Worm (Caenorhabditis elegans) whole organism, L2 larva: Measurements from ENCODE around the gene nspc-17.

ENCODE experiments used
- C34F6.9 ChIP-seq: fragments of 150-350 bp; optimal IDR thresholded peaks from 2 replicates; lab custom pipeline; 2014; ENCODE audit warnings: missing biosample characterization, missing genetic modification characterization
- F13H6.1 ChIP-seq: sonication (generic microtip); optimal IDR thresholded peaks from 2 replicates; lab custom pipeline; 2016; ENCODE audit warnings: missing genetic modification characterization, missing compliant biosample characterization
- R02D3.7 ChIP-seq: fragments of 150-350 bp; optimal IDR thresholded peaks from 2 replicates; lab custom pipeline; 2014; ENCODE audit warnings: missing biosample characterization, missing genetic modification characterization
- Y55F3AM.14 ChIP-seq: fragments of 200-800 bp; sonication (Bioruptor generic); optimal IDR thresholded peaks from 2 replicates; lab custom pipeline; 2018; ENCODE audit warnings: mild to moderate bottlenecking, missing genetic modification characterization, missing compliant biosample characterization
- ZK546.5 ChIP-seq: sonication (generic microtip); optimal IDR thresholded peaks from 2 replicates; lab custom pipeline; 2017; ENCODE audit warnings: missing biosample characterization, missing genetic modification characterization
- alr-1 ChIP-seq: fragments of 150-350 bp; optimal IDR thresholded peaks from 2 replicates; lab custom pipeline; 2014; ENCODE audit warnings: missing biosample characterization, missing genetic modification characterization
- aly-2 ChIP-seq: fragments of 150-350 bp; optimal IDR thresholded peaks from 2 replicates; lab custom pipeline; 2014; ENCODE audit warnings: missing biosample characterization, missing genetic modification characterization
- ama-1 ChIP-seq: fragments of 150-350 bp; optimal IDR thresholded peaks from 2 replicates; lab custom pipeline; 2018; ENCODE audit warnings: inconsistent platforms
- blmp-1 ChIP-seq: sonication (generic microtip); optimal IDR thresholded peaks from 2 replicates; lab custom pipeline; 2017; ENCODE audit warnings: missing genetic modification characterization, mild to moderate bottlenecking, missing compliant biosample characterization, antibody characterized with exemption, moderate library complexity; ENCODE audit not compliant: insufficient read depth
- ceh-16 ChIP-seq: fragments of 150-350 bp; optimal IDR thresholded peaks from 2 replicates; lab custom pipeline; 2014; ENCODE audit warnings: missing biosample characterization, missing genetic modification characterization
- ceh-82 ChIP-seq: fragments of 150-350 bp; optimal IDR thresholded peaks from 2 replicates; lab custom pipeline; 2014; ENCODE audit warnings: missing biosample characterization, missing genetic modification characterization
- crh-2 ChIP-seq: sonication (generic microtip); optimal IDR thresholded peaks from 2 replicates; lab custom pipeline; 2017; ENCODE audit warnings: missing biosample characterization, missing genetic modification characterization
- dmd-4 ChIP-seq: sonication (generic microtip); optimal IDR thresholded peaks from 2 replicates; lab custom pipeline; 2017; ENCODE audit warnings: missing biosample characterization, missing genetic modification characterization
- egl-27 ChIP-seq: sonication (generic microtip); optimal IDR thresholded peaks from 3 replicates; lab custom pipeline; 2017; ENCODE audit warnings: missing biosample characterization, missing genetic modification reagents, missing genetic modification characterization
- elt-1 ChIP-seq: fragments of 150-350 bp; optimal IDR thresholded peaks from 2 replicates; lab custom pipeline; 2014; ENCODE audit warnings: missing biosample characterization, missing genetic modification characterization
- elt-3 ChIP-seq: sonication (generic microtip); optimal IDR thresholded peaks from 2 replicates; lab custom pipeline; 2017; ENCODE audit warnings: missing biosample characterization, missing genetic modification characterization
- fos-1 ChIP-seq: fragments of 150-350 bp; optimal IDR thresholded peaks from 2 replicates; lab custom pipeline; 2014; ENCODE audit warnings: missing biosample characterization, missing genetic modification characterization
- gmeb-1 ChIP-seq: fragments of 150-350 bp; optimal IDR thresholded peaks from 2 replicates; lab custom pipeline; 2014; ENCODE audit warnings: missing biosample characterization, missing genetic modification characterization
- lin-11 ChIP-seq: fragments of 150-350 bp; sonication (generic microtip); optimal IDR thresholded peaks from 2 replicates; lab custom pipeline; 2014; ENCODE audit warnings: missing biosample characterization, missing genetic modification characterization, inconsistent platforms, mixed read lengths
- lin-13 ChIP-seq: fragments of 150-350 bp; optimal IDR thresholded peaks from 2 replicates; lab custom pipeline; 2014; ENCODE audit warnings: missing biosample characterization, missing genetic modification reagents, missing genetic modification characterization
- lin-39 ChIP-seq: fragments of 150-350 bp; optimal IDR thresholded peaks from 2 replicates; lab custom pipeline; 2014; ENCODE audit warnings: missing biosample characterization, missing genetic modification reagents, missing genetic modification characterization
- lsy-2 ChIP-seq, 2 experiments: fragments of 150-350 bp in 1 of 2; sonication (generic microtip) in 1 of 2; optimal IDR thresholded peaks; 2 replicates each; lab custom pipeline; 2014 to 2017; ENCODE audit warnings: missing biosample characterization in 2 of 2, missing genetic modification characterization in 2 of 2
- mab-5 ChIP-seq: fragments of 150-350 bp; optimal IDR thresholded peaks from 2 replicates; lab custom pipeline; 2014; ENCODE audit warnings: missing biosample characterization, missing genetic modification characterization
- mbf-1 ChIP-seq: sonication (generic microtip); optimal IDR thresholded peaks from 2 replicates; lab custom pipeline; 2017; ENCODE audit warnings: missing biosample characterization, missing genetic modification characterization
- mdl-1 ChIP-seq, 2 experiments: fragments of 150-350 bp in 1 of 2; sonication (generic microtip) in 1 of 2; optimal IDR thresholded peaks; 2 replicates each; lab custom pipeline; 2017; ENCODE audit warnings: missing biosample characterization in 2 of 2, missing genetic modification characterization in 2 of 2
- nhr-10 ChIP-seq: sonication (generic microtip); optimal IDR thresholded peaks from 2 replicates; lab custom pipeline; 2017; ENCODE audit warnings: missing biosample characterization, missing genetic modification characterization
- nhr-11 ChIP-seq: fragments of 150-350 bp; optimal IDR thresholded peaks from 2 replicates; lab custom pipeline; 2014; ENCODE audit warnings: missing biosample characterization, missing genetic modification characterization
- nhr-12 ChIP-seq: fragments of 150-350 bp; optimal IDR thresholded peaks from 2 replicates; lab custom pipeline; 2014; ENCODE audit warnings: missing biosample characterization, missing genetic modification characterization
- nhr-129 ChIP-seq: fragments of 150-350 bp; optimal IDR thresholded peaks from 2 replicates; lab custom pipeline; 2014; ENCODE audit warnings: missing biosample characterization, missing genetic modification characterization
- nhr-21 ChIP-seq: fragments of 150-350 bp; optimal IDR thresholded peaks from 2 replicates; lab custom pipeline; 2014; ENCODE audit warnings: missing biosample characterization, missing genetic modification characterization
- nhr-23 ChIP-seq: fragments of 150-350 bp; optimal IDR thresholded peaks from 2 replicates; lab custom pipeline; 2014; ENCODE audit warnings: missing biosample characterization, missing genetic modification reagents, missing genetic modification characterization
- nhr-237 ChIP-seq: fragments of 150-350 bp; optimal IDR thresholded peaks from 2 replicates; lab custom pipeline; 2014; ENCODE audit warnings: missing biosample characterization, missing genetic modification characterization
- nhr-25 ChIP-seq: fragments of 150-350 bp; sonication (generic microtip); optimal IDR thresholded peaks from 3 replicates; lab custom pipeline; 2014; ENCODE audit warnings: missing biosample characterization, missing genetic modification characterization
- nhr-6 ChIP-seq: fragments of 150-350 bp; optimal IDR thresholded peaks from 2 replicates; lab custom pipeline; 2014; ENCODE audit warnings: missing biosample characterization, missing genetic modification characterization
- nhr-77 ChIP-seq: fragments of 150-350 bp; optimal IDR thresholded peaks from 2 replicates; lab custom pipeline; 2014; ENCODE audit warnings: missing biosample characterization, missing genetic modification characterization
- peb-1 ChIP-seq: fragments of 150-350 bp; optimal IDR thresholded peaks from 2 replicates; lab custom pipeline; 2014; ENCODE audit warnings: missing biosample characterization, missing genetic modification characterization
- sem-4 ChIP-seq: fragments of 150-350 bp; optimal IDR thresholded peaks from 2 replicates; lab custom pipeline; 2014; ENCODE audit warnings: missing biosample characterization, missing genetic modification reagents, missing genetic modification characterization
- skn-1 ChIP-seq: sonication (generic microtip); optimal IDR thresholded peaks from 2 replicates; lab custom pipeline; 2017; ENCODE audit warnings: missing biosample characterization, missing genetic modification characterization
- sma-3 ChIP-seq: sonication (generic microtip); optimal IDR thresholded peaks from 2 replicates; lab custom pipeline; 2016; ENCODE audit warnings: missing genetic modification reagents, missing genetic modification characterization, missing compliant biosample characterization
- sma-9 ChIP-seq, 2 experiments: fragments of 150-350 bp in 1 of 2; sonication (generic microtip) in 1 of 2; optimal IDR thresholded peaks; 2 replicates each; lab custom pipeline; 2014 to 2016; ENCODE audit warnings: missing genetic modification characterization in 2 of 2, mild to moderate bottlenecking in 1 of 2, missing biosample characterization in 1 of 2, missing compliant biosample characterization in 1 of 2, missing genetic modification reagents in 1 of 2, moderate library complexity in 1 of 2
- snpc-4 ChIP-seq: fragments of 150-350 bp; optimal IDR thresholded peaks from 2 replicates; lab custom pipeline; 2014; ENCODE audit warnings: missing biosample characterization, missing genetic modification characterization
- unc-39 ChIP-seq: fragments of 150-350 bp; optimal IDR thresholded peaks from 2 replicates; lab custom pipeline; 2014; ENCODE audit warnings: missing biosample characterization, missing genetic modification characterization
- unc-55 ChIP-seq: fragments of 150-350 bp; sonication (generic microtip); optimal IDR thresholded peaks from 3 replicates; lab custom pipeline; 2014; ENCODE audit warnings: missing biosample characterization, missing genetic modification reagents, missing genetic modification characterization
- unc-62 ChIP-seq: fragments of 150-350 bp; optimal IDR thresholded peaks from 2 replicates; lab custom pipeline; 2014; ENCODE audit warnings: missing biosample characterization, missing genetic modification reagents, missing genetic modification characterization
- zag-1 ChIP-seq: fragments of 150-350 bp; optimal IDR thresholded peaks from 2 replicates; lab custom pipeline; 2014; ENCODE audit warnings: missing biosample characterization, missing genetic modification characterization
- ztf-1 ChIP-seq: fragments of 200-800 bp; sonication (Bioruptor generic); conservative IDR thresholded peaks from 2 replicates; pipeline ENCODE4 v1.3.6; 2022; ENCODE audit warnings: missing genetic modification characterization, missing compliant biosample characterization
- ztf-11 ChIP-seq: sonication (generic microtip); optimal IDR thresholded peaks from 2 replicates; lab custom pipeline; 2017; ENCODE audit warnings: missing biosample characterization, missing genetic modification characterization
- ztf-4 ChIP-seq: fragments of 150-350 bp; optimal IDR thresholded peaks from 2 replicates; lab custom pipeline; 2014; ENCODE audit warnings: missing biosample characterization, missing genetic modification characterization

Gene nspc-17

DNA sequence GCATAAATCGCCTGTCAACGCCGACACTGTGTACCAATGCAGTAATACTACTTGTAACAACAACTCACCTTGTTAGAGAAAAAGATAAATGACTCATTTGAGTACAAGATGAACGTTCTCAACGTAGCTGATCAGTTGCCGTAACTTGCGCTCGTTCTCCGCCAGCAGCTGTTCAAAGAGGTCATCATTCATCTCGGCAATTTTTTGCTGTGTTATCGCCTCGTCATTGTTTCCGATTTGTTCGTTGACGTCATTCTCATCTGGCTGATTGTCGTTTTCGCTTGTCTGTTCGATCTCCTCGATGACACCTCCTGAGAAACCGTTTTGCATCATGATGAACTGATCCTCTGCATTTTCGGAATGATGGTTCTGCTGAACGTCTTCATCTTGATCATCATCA, 21.7 kb downstream of the nspc-17 start:
- TF ChIP-seq gmeb-1 (tag; lab: Kevin White, UChicago), result no peak
- TF ChIP-seq F13H6.1 (tag; lab: Kevin White, UChicago), result peak; percentile 69
- TF ChIP-seq ztf-4 (tag; lab: Kevin White, UChicago), result no peak
- TF ChIP-seq unc-55 (GFP tag; lab: Kevin White, UChicago), result no peak
- no peak for TF ChIP-seq ZK546.5 (tag; lab: Kevin White, UChicago)
- no peak for TF ChIP-seq lin-13 (GFP tag; lab: Kevin White, UChicago)
- no peak for TF ChIP-seq dmd-4
- no peak for TF ChIP-seq R02D3.7 (tag; lab: Kevin White, UChicago)
- peak; percentile 10 for TF ChIP-seq C34F6.9 (tag; lab: Kevin White, UChicago)
- peak in 1 of 2 experiments; percentile 44 for TF ChIP-seq lsy-2 (tag; optimal IDR thresholded peaks at IDR 0.05; lab: Kevin White, UChicago)
- no peak for TF ChIP-seq lin-39 (tag; lab: Kevin White, UChicago)
- TF ChIP-seq nhr-77 (tag; lab: Kevin White, UChicago), result no peak
- no peak for TF ChIP-seq nhr-237 (tag; lab: Kevin White, UChicago)
- TF ChIP-seq elt-3 (tag; lab: Kevin White, UChicago), result no peak
- no peak for TF ChIP-seq aly-2 (tag; lab: Kevin White, UChicago)
- peak; percentile 33 for TF ChIP-seq nhr-25
- TF ChIP-seq peb-1 (tag; lab: Kevin White, UChicago), result no peak
- TF ChIP-seq fos-1 (tag; lab: Kevin White, UChicago), result peak; percentile 20
- TF ChIP-seq Y55F3AM.14 (GFP tag; lab: Kevin White, UChicago), result no peak
- no peak for TF ChIP-seq zag-1
- TF ChIP-seq sma-9 (GFP tag; optimal IDR thresholded peaks at IDR 0.05; lab: Kevin White, UChicago), result peak; percentile 90
- TF ChIP-seq sma-9 (tag; optimal IDR thresholded peaks at IDR 0.05; lab: Kevin White, UChicago), result no peak
- no peak for TF ChIP-seq unc-62
- TF ChIP-seq sem-4 (tag; lab: Kevin White, UChicago), result peak; percentile 75
- peak; percentile 63 for TF ChIP-seq nhr-21 (tag; lab: Kevin White, UChicago)
- TF ChIP-seq ceh-82, result no peak
- TF ChIP-seq mdl-1 (tag; optimal IDR thresholded peaks at IDR 0.05; lab: Kevin White, UChicago), result no peak
- TF ChIP-seq nhr-129 (tag; lab: Kevin White, UChicago), result peak; percentile 52
- peak; percentile 23 for TF ChIP-seq mab-5 (tag; lab: Kevin White, UChicago)
- no peak for TF ChIP-seq nhr-6 (tag; lab: Kevin White, UChicago)
- TF ChIP-seq blmp-1 (tag; lab: Kevin White, UChicago), result peak; percentile 4
- TF ChIP-seq mbf-1 (tag; lab: Kevin White, UChicago), result no peak
- TF ChIP-seq alr-1, result no peak
- no peak for TF ChIP-seq crh-2 (tag; lab: Kevin White, UChicago)
- TF ChIP-seq ztf-1 (GFP tag; lab: Robert Waterston, UW), result no peak
- no peak for TF ChIP-seq nhr-11 (tag; lab: Kevin White, UChicago)
- TF ChIP-seq sma-3, result peak; percentile 63
- TF ChIP-seq nhr-23 (tag; lab: Kevin White, UChicago), result no peak
- TF ChIP-seq skn-1 (tag; lab: Kevin White, UChicago), result no peak
- no peak for TF ChIP-seq lin-11 (tag; lab: Kevin White, UChicago)
- TF ChIP-seq ceh-16 (tag; lab: Kevin White, UChicago), result no peak
- TF ChIP-seq unc-39 (tag; lab: Kevin White, UChicago), result no peak
- TF ChIP-seq ama-1 (lab: Kevin White, UChicago), result no peak

DNA sequence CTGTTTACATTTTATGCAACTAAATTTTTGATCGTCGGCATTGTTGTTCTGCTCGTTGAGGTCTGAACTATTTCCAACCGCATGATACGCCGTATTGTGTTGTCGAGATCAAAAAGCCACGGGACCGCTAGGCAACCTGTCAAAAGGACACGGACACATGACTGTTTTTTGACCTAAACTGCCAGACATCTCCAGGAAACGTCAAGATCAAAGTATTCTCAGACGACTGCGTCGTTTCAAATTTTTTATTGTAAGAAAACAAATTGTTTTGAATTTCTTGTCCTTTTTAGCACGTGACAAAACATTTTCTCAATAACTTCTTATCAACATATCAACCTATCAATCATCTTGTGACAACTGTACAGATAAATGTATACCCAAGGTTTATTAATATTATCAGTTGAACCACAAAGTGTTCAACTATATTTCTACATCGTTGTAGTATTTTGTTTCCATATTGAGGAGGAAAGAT, 22.8 kb downstream of the nspc-17 start:
- no peak for TF ChIP-seq ceh-82
- no peak for TF ChIP-seq nhr-23 (tag; lab: Kevin White, UChicago)
- peak; percentile 48 for TF ChIP-seq F13H6.1 (tag; lab: Kevin White, UChicago)
- no peak for TF ChIP-seq lin-11 (tag; lab: Kevin White, UChicago)
- no peak for TF ChIP-seq nhr-6 (tag; lab: Kevin White, UChicago)
- TF ChIP-seq ZK546.5 (tag; lab: Kevin White, UChicago), result no peak
- no peak for TF ChIP-seq ztf-1 (GFP tag; lab: Robert Waterston, UW)
- no peak for TF ChIP-seq dmd-4
- no peak for TF ChIP-seq zag-1
- no peak for TF ChIP-seq nhr-10 (tag; lab: Kevin White, UChicago)
- peak; percentile 46 for TF ChIP-seq gmeb-1 (tag; lab: Kevin White, UChicago)
- no peak for TF ChIP-seq elt-1 (tag; lab: Kevin White, UChicago)
- peak; percentile 81 for TF ChIP-seq nhr-129 (tag; lab: Kevin White, UChicago)
- TF ChIP-seq sma-9 (GFP tag; optimal IDR thresholded peaks at IDR 0.05; lab: Kevin White, UChicago), result peak; percentile 77
- TF ChIP-seq sma-9 (tag; optimal IDR thresholded peaks at IDR 0.05; lab: Kevin White, UChicago), result no peak
- TF ChIP-seq mbf-1 (tag; lab: Kevin White, UChicago), result no peak
- TF ChIP-seq nhr-12, result no peak
- TF ChIP-seq nhr-11 (tag; lab: Kevin White, UChicago), result no peak
- TF ChIP-seq snpc-4 (tag; lab: Kevin White, UChicago), result no peak
- no peak for TF ChIP-seq Y55F3AM.14 (GFP tag; lab: Kevin White, UChicago)
- peak in 1 of 2 experiments; percentile 52 for TF ChIP-seq lsy-2 (tag; optimal IDR thresholded peaks at IDR 0.05; lab: Kevin White, UChicago)
- TF ChIP-seq lin-39 (tag; lab: Kevin White, UChicago), result no peak
- TF ChIP-seq mdl-1 (tag; optimal IDR thresholded peaks at IDR 0.05; lab: Kevin White, UChicago), result no peak
- TF ChIP-seq C34F6.9 (tag; lab: Kevin White, UChicago), result peak; percentile 37
- no peak for TF ChIP-seq skn-1 (tag; lab: Kevin White, UChicago)
- TF ChIP-seq unc-39 (tag; lab: Kevin White, UChicago), result no peak
- TF ChIP-seq peb-1 (tag; lab: Kevin White, UChicago), result no peak
- no peak for TF ChIP-seq ztf-4 (tag; lab: Kevin White, UChicago)
- TF ChIP-seq nhr-77 (tag; lab: Kevin White, UChicago), result no peak
- no peak for TF ChIP-seq ceh-16 (tag; lab: Kevin White, UChicago)
- no peak for TF ChIP-seq egl-27 (tag; lab: Kevin White, UChicago)
- TF ChIP-seq ztf-11, result no peak
- TF ChIP-seq nhr-25, result peak; percentile 84
- TF ChIP-seq lin-13 (GFP tag; lab: Kevin White, UChicago), result peak; percentile 56
- TF ChIP-seq blmp-1 (tag; lab: Kevin White, UChicago), result peak; percentile 68
